Worm (Caenorhabditis elegans): ENCODE results near the gene nlp-22.

ce11 chrX:2385453-2385852 lies 43.6 kb upstream of the nlp-22 start, which contains the start of gene F47G3.1:
- TF ChIP-seq ama-1 (optimal IDR thresholded peaks at IDR 0.05): no peak
- no peak for TF ChIP-seq unc-55 (GFP tag; optimal IDR thresholded peaks at IDR 0.05)
- TF ChIP-seq ceh-82 (tag; optimal IDR thresholded peaks at IDR 0.05): no peak
- no peak for TF ChIP-seq ztf-11 (tag; optimal IDR thresholded peaks at IDR 0.05)
- no peak for TF ChIP-seq aly-2 (tag; optimal IDR thresholded peaks at IDR 0.05)
- no peak for TF ChIP-seq elt-1 (tag; optimal IDR thresholded peaks at IDR 0.05)
- TF ChIP-seq snpc-4 (tag; optimal IDR thresholded peaks at IDR 0.05): no peak
